Fruit fly (Drosophila melanogaster) Kc167 (cell line): ENCODE data around the gene CG45067.

Source experiments
- Myc ChIP-seq: fragments of >200 bp; optimal IDR thresholded peaks from 2 replicates; lab custom pipeline; 2017; ENCODE audit warnings: missing external identifiers
- Sin3A ChIP-seq: fragments of >200 bp; optimal IDR thresholded peaks from 2 replicates; lab custom pipeline; 2018; ENCODE audit warnings: missing external identifiers
- insv ChIP-seq: fragments of >200 bp; optimal IDR thresholded peaks from 3 replicates; lab custom pipeline; 2018; ENCODE audit warnings: missing external identifiers
- psq ChIP-seq: fragments of >200 bp; optimal IDR thresholded peaks from 2 replicates; lab custom pipeline; 2017; ENCODE audit warnings: missing external identifiers

- TF ChIP-seq Sin3A (lab: Kevin White, UChicago) (no peak), psq (lab: Kevin White, UChicago) (no peak), insv (lab: Kevin White, UChicago) (no peak), Myc (lab: Kevin White, UChicago) (no peak)
Observed at dm6 chr3L:3073460-3073859, 40.8 kb downstream of the CG45067 start.
